Worm (Caenorhabditis elegans) whole organism, young adult: Measurements from ENCODE around the gene ugt-59.

Source experiments
- Y53G8AR.9 ChIP-seq: fragments of 200-800 bp; sonication (Bioruptor generic); conservative IDR thresholded peaks from 2 replicates; pipeline ENCODE4 v1.3.6; 2022; ENCODE audit warnings: missing genetic modification reagents, missing genetic modification characterization, missing compliant biosample characterization
- akir-1 ChIP-seq: fragments of 200-800 bp; sonication (Bioruptor generic); optimal IDR thresholded peaks from 2 replicates; lab custom pipeline; 2018; ENCODE audit warnings: mild to moderate bottlenecking, missing genetic modification characterization, moderate library complexity, missing compliant biosample characterization
- atf-7 ChIP-seq: sonication (generic microtip); optimal IDR thresholded peaks from 2 replicates; lab custom pipeline; 2017; ENCODE audit warnings: mild to moderate bottlenecking, missing genetic modification characterization, missing compliant biosample characterization
- chd-7 ChIP-seq: sonication (generic microtip); optimal IDR thresholded peaks from 2 replicates; lab custom pipeline; 2016; ENCODE audit warnings: mild to moderate bottlenecking, missing genetic modification characterization, moderate library complexity, missing compliant biosample characterization
- egl-18 ChIP-seq: fragments of 200-800 bp; sonication (Bioruptor generic); IDR thresholded peaks from 2 replicates; pipeline ENCODE4 v1.3.6; 2022; ENCODE audit warnings: missing genetic modification reagents, missing genetic modification characterization, missing compliant biosample characterization
- hmg-1.2 ChIP-seq: fragments of 200-800 bp; sonication (Bioruptor generic); IDR thresholded peaks from 2 replicates; pipeline ENCODE4 v1.3.6; 2022; ENCODE audit warnings: missing genetic modification reagents, missing genetic modification characterization, missing compliant biosample characterization
- hmg-20 ChIP-seq: fragments of 200-800 bp; sonication (Bioruptor generic); IDR thresholded peaks from 2 replicates; pipeline ENCODE4 v1.3.6; 2022; ENCODE audit warnings: missing genetic modification reagents, missing genetic modification characterization, missing compliant biosample characterization
- lag-1 ChIP-seq: fragments of 200-800 bp; sonication (Bioruptor generic); IDR thresholded peaks from 2 replicates; pipeline ENCODE4 v1.3.6; 2022; ENCODE audit warnings: missing genetic modification reagents, missing genetic modification characterization, missing compliant biosample characterization
- rcor-1 ChIP-seq: fragments of 200-800 bp; sonication (Bioruptor generic); IDR thresholded peaks from 2 replicates; pipeline ENCODE4 v1.3.6; 2022; ENCODE audit warnings: missing genetic modification reagents, missing genetic modification characterization, missing compliant biosample characterization
- sea-2 ChIP-seq: fragments of 200-800 bp; sonication (Bioruptor generic); IDR thresholded peaks from 2 replicates; pipeline ENCODE4 v1.3.6; 2022; ENCODE audit warnings: missing genetic modification characterization, missing compliant biosample characterization
- xnd-1 ChIP-seq: sonication (generic microtip); optimal IDR thresholded peaks from 2 replicates; lab custom pipeline; 2016; ENCODE audit warnings: missing genotype, missing genetic modification reagents, missing genetic modification characterization, missing compliant biosample characterization

DNA sequence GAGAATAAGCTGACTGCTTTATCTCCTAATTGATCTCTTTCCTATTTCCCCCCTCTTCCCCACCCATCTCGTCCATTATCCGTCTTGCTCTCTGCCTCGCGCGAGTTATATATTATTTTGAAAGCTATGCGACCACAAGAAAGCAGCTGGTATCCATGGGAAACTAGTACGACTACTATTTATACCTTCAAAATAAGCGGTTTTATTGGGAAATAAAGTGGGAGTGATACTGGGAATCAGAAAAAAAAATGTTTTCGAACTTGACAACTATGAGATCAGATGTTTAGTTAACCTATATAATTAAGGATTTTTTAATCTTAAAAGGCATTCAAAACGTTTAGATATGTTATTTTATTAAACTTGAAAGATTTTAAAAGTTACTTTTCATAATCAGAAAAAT is 20.7 kb upstream of the ugt-59 start:
- TF ChIP-seq sea-2, result no peak
- TF ChIP-seq atf-7 (tag; lab: Kevin White, UChicago), result no peak
- TF ChIP-seq rcor-1 (GFP tag; lab: Robert Waterston, UW), result no peak
- no peak for TF ChIP-seq chd-7 (tag; lab: Kevin White, UChicago)
- no peak for TF ChIP-seq egl-18 (GFP tag; lab: Robert Waterston, UW)
- no peak for TF ChIP-seq xnd-1
- TF ChIP-seq akir-1 (GFP tag; lab: Kevin White, UChicago), result no peak
- TF ChIP-seq Y53G8AR.9 (GFP tag; lab: Robert Waterston, UW), result no peak
- TF ChIP-seq hmg-1.2, result no peak
- TF ChIP-seq hmg-20 (GFP tag; lab: Robert Waterston, UW), result no peak
- TF ChIP-seq lag-1 (GFP tag; lab: Robert Waterston, UW), result no peak
